Worm (Caenorhabditis elegans): Measurements from ENCODE around the gene F45H10.5.

ce11 chrII:13503653-13504052, 2.0 kb downstream of the F45H10.5 start, which contains the start of gene F54F11.1:
- TF ChIP-seq skn-1 (tag; optimal IDR thresholded peaks at IDR 0.05) (no peak), hmg-1.1 (GFP tag; IDR thresholded peaks at IDR 0.05) (no peak), nhr-111 (GFP tag; optimal IDR thresholded peaks at IDR 0.05) (no peak), pha-4 (GFP tag; IDR thresholded peaks at IDR 0.05) (no peak), pha-4 (tag; optimal IDR thresholded peaks at IDR 0.05) (no peak), ces-1 (GFP tag; optimal IDR thresholded peaks at IDR 0.05) (no peak), unc-62 (GFP tag; optimal IDR thresholded peaks at IDR 0.05 in 1 of 2) (no peak), unc-62 (tag; optimal IDR thresholded peaks at IDR 0.05) (no peak), ZK337.2 (GFP tag; IDR thresholded peaks at IDR 0.05) (no peak), ceh-20 (GFP tag; IDR thresholded peaks at IDR 0.05) (no peak), lin-13 (GFP tag; optimal IDR thresholded peaks at IDR 0.05) (no peak)
